Fruit fly (Drosophila melanogaster) whole organism, embryonic: ENCODE measurements around the gene hll.

ENCODE experiments used
- Asciz ChIP-seq: fragments of 200-800 bp; sonication (Bioruptor generic); optimal IDR thresholded peaks from 2 replicates; lab custom pipeline; 2017; ENCODE audit warnings: missing biosample characterization, mild to moderate bottlenecking, missing genetic modification characterization, missing genetic modification reagents
- B-H2 ChIP-seq: fragments of 200-800 bp; sonication (Bioruptor generic); optimal IDR thresholded peaks from 2 replicates; lab custom pipeline; 2018; ENCODE audit warnings: missing biosample characterization, mild to moderate bottlenecking, missing genetic modification characterization
- Blimp-1 ChIP-seq: fragments of 200-800 bp; sonication (Bioruptor generic); optimal IDR thresholded peaks from 3 replicates; lab custom pipeline; 2018; ENCODE audit warnings: missing biosample characterization, missing genetic modification characterization, mild to moderate bottlenecking, moderate library complexity, missing genetic modification reagents
- CG11560 ChIP-seq: fragments of 200-800 bp; sonication (Bioruptor generic); IDR thresholded peaks from 3 replicates; pipeline ENCODE4 v1.3.6; 2022; ENCODE audit warnings: missing biosample characterization, missing genetic modification characterization
- CG11695 ChIP-seq: fragments of 200-800 bp; sonication (Bioruptor generic); IDR thresholded peaks from 3 replicates; pipeline ENCODE4 v1.3.6; 2022; ENCODE audit warnings: missing biosample characterization, missing genetic modification characterization
- CG12769 ChIP-seq: fragments of 200-800 bp; sonication (Bioruptor generic); optimal IDR thresholded peaks from 2 replicates; lab custom pipeline; 2019; ENCODE audit warnings: missing biosample characterization, mild to moderate bottlenecking, missing genetic modification characterization, moderate library complexity
- CG12942 ChIP-seq: fragments of 200-800 bp; sonication (Bioruptor generic); optimal IDR thresholded peaks from 3 replicates; lab custom pipeline; 2016; ENCODE audit warnings: missing biosample characterization, missing genetic modification characterization
- CG13894 ChIP-seq: fragments of 200-800 bp; sonication (Bioruptor generic); optimal IDR thresholded peaks from 3 replicates; lab custom pipeline; 2018; ENCODE audit warnings: missing biosample characterization, mild to moderate bottlenecking, missing genetic modification characterization, moderate library complexity
- CG14014 ChIP-seq: fragments of 200-800 bp; sonication (Bioruptor generic); IDR thresholded peaks from 2 replicates; pipeline ENCODE4 v1.3.6; 2022; ENCODE audit warnings: missing biosample characterization, missing genetic modification characterization
- CG14710 ChIP-seq: fragments of 200-800 bp; sonication (Bioruptor generic); optimal IDR thresholded peaks from 3 replicates; lab custom pipeline; 2019; ENCODE audit warnings: missing biosample characterization, mild to moderate bottlenecking, missing genetic modification characterization, moderate library complexity
- CG1832 ChIP-seq: fragments of 200-800 bp; sonication (Bioruptor generic); optimal IDR thresholded peaks from 2 replicates; lab custom pipeline; 2017; ENCODE audit warnings: missing biosample characterization, mild to moderate bottlenecking, missing genetic modification characterization, inconsistent platforms
- CG2129 ChIP-seq: fragments of 200-800 bp; sonication (Bioruptor generic); IDR thresholded peaks from 2 replicates; pipeline ENCODE4 v1.3.6; 2022; ENCODE audit warnings: missing biosample characterization, missing genetic modification characterization; ENCODE audit not compliant: partially characterized antibody
- CG2678 ChIP-seq: fragments of 200-800 bp; sonication (Bioruptor generic); optimal IDR thresholded peaks from 3 replicates; lab custom pipeline; 2019; ENCODE audit warnings: missing biosample characterization, mild to moderate bottlenecking, missing genetic modification characterization, moderate library complexity
- CG3847 ChIP-seq: fragments of 200-800 bp; sonication (Bioruptor generic); IDR thresholded peaks from 2 replicates; pipeline ENCODE4 v1.3.6; 2022; ENCODE audit warnings: missing biosample characterization, missing genetic modification characterization
- CG42726 ChIP-seq: fragments of 200-800 bp; sonication (Bioruptor generic); IDR thresholded peaks from 2 replicates; pipeline ENCODE4 v1.3.6; 2022; ENCODE audit warnings: missing biosample characterization, missing genetic modification characterization; ENCODE audit not compliant: partially characterized antibody
- CG6254 ChIP-seq: fragments of 200-800 bp; sonication (Bioruptor generic); optimal IDR thresholded peaks from 3 replicates; lab custom pipeline; 2017; ENCODE audit warnings: mild to moderate bottlenecking, missing biosample characterization, missing genetic modification reagents, missing genetic modification characterization
- CG6791 ChIP-seq: fragments of 200-800 bp; sonication (Bioruptor generic); IDR thresholded peaks from 3 replicates; pipeline ENCODE4 v1.3.6; 2022; ENCODE audit warnings: missing biosample characterization, missing genetic modification characterization; ENCODE audit not compliant: partially characterized antibody
- CG7987 ChIP-seq: fragments of 200-800 bp; sonication (Bioruptor generic); optimal IDR thresholded peaks from 2 replicates; lab custom pipeline; 2018; ENCODE audit warnings: missing biosample characterization, mild to moderate bottlenecking, missing genetic modification characterization, moderate library complexity
- CG8281 ChIP-seq: fragments of 200-800 bp; sonication (Bioruptor generic); optimal IDR thresholded peaks from 2 replicates; lab custom pipeline; 2018; ENCODE audit warnings: missing biosample characterization, mild to moderate bottlenecking, missing genetic modification characterization, moderate library complexity
- D19B ChIP-seq: fragments of 200-800 bp; sonication (Bioruptor generic); optimal IDR thresholded peaks from 2 replicates; lab custom pipeline; 2017; ENCODE audit warnings: missing biosample characterization, mild to moderate bottlenecking, missing genetic modification characterization
- Ets97D ChIP-seq: fragments of 200-800 bp; sonication (Bioruptor generic); optimal IDR thresholded peaks from 3 replicates; lab custom pipeline; 2016; ENCODE audit warnings: missing biosample characterization, missing genetic modification characterization
- Fer3 ChIP-seq: fragments of 200-800 bp; sonication (Bioruptor generic); optimal IDR thresholded peaks from 2 replicates; lab custom pipeline; 2018; ENCODE audit warnings: missing biosample characterization, mild to moderate bottlenecking, missing genetic modification characterization, moderate library complexity
- Jarid2 ChIP-seq: fragments of 200-800 bp; sonication (Bioruptor generic); optimal IDR thresholded peaks from 3 replicates; lab custom pipeline; 2017; ENCODE audit warnings: mild to moderate bottlenecking, missing biosample characterization, missing genetic modification reagents, missing genetic modification characterization
- MESR4 ChIP-seq: fragments of 200-800 bp; sonication (Bioruptor generic); optimal IDR thresholded peaks from 2 replicates; lab custom pipeline; 2018; ENCODE audit warnings: missing biosample characterization, mild to moderate bottlenecking, missing genetic modification characterization, moderate library complexity
- Nf-YC ChIP-seq: fragments of 200-800 bp; optimal IDR thresholded peaks from 3 replicates; lab custom pipeline; 2019; ENCODE audit warnings: missing biosample characterization, mild to moderate bottlenecking, missing genetic modification characterization, moderate library complexity
- Rfx ChIP-seq: fragments of 200-800 bp; sonication (Bioruptor generic); IDR thresholded peaks from 2 replicates; pipeline ENCODE4 v1.3.6; 2022; ENCODE audit warnings: missing biosample characterization, missing genetic modification characterization
- Side ChIP-seq: fragments of 200-800 bp; sonication (Bioruptor generic); optimal IDR thresholded peaks from 2 replicates; lab custom pipeline; 2016; ENCODE audit warnings: missing biosample characterization, missing genetic modification characterization
- Taf1 ChIP-seq: fragments of 200-800 bp; sonication (Bioruptor generic); IDR thresholded peaks from 2 replicates; pipeline ENCODE4 v1.3.6; 2022; ENCODE audit warnings: missing biosample characterization, missing genetic modification characterization
- bcd ChIP-seq: fragments of 200-800 bp; sonication (Bioruptor generic); optimal IDR thresholded peaks from 2 replicates; lab custom pipeline; 2017; ENCODE audit warnings: missing biosample characterization, mild to moderate bottlenecking, missing genetic modification characterization
- caup ChIP-seq: fragments of 200-800 bp; sonication (Bioruptor generic); optimal IDR thresholded peaks from 3 replicates; lab custom pipeline; 2017; ENCODE audit warnings: missing biosample characterization, mild to moderate bottlenecking, missing genetic modification characterization, moderate library complexity; ENCODE audit not compliant: severe bottlenecking
- dan ChIP-seq: fragments of 200-800 bp; sonication (Bioruptor generic); IDR thresholded peaks from 2 replicates; pipeline ENCODE4 v1.3.6; 2022; ENCODE audit warnings: missing biosample characterization, missing genetic modification characterization
- ewg ChIP-seq: fragments of 200-800 bp; sonication (Bioruptor generic); optimal IDR thresholded peaks from 3 replicates; lab custom pipeline; 2017; ENCODE audit warnings: mild to moderate bottlenecking, missing biosample characterization, missing genetic modification reagents, missing genetic modification characterization
- gfzf ChIP-seq: fragments of 200-800 bp; sonication (Bioruptor generic); optimal IDR thresholded peaks from 2 replicates; lab custom pipeline; 2016; ENCODE audit warnings: missing biosample characterization, mild to moderate bottlenecking, missing genetic modification characterization, moderate library complexity
- grau ChIP-seq: fragments of 200-800 bp; optimal IDR thresholded peaks from 3 replicates; lab custom pipeline; 2019; ENCODE audit warnings: missing biosample characterization, mild to moderate bottlenecking, missing genetic modification characterization, moderate library complexity
- gsb-n ChIP-seq: fragments of 200-800 bp; sonication (Bioruptor generic); optimal IDR thresholded peaks from 3 replicates; lab custom pipeline; 2018; ENCODE audit warnings: missing biosample characterization, mild to moderate bottlenecking, missing genetic modification characterization
- gt ChIP-seq: fragments of 200-800 bp; sonication (Bioruptor generic); IDR thresholded peaks from 2 replicates; pipeline ENCODE4 v1.3.6; 2022; ENCODE audit warnings: missing biosample characterization, missing genetic modification characterization
- ham ChIP-seq: fragments of 200-800 bp; sonication (Bioruptor generic); IDR thresholded peaks from 2 replicates; pipeline ENCODE4 v1.3.6; 2022; ENCODE audit warnings: missing biosample characterization, missing genetic modification characterization
- hkb ChIP-seq, 2 experiments: fragments of 200-800 bp in 1 of 2; fragments of >200 bp in 1 of 2; sonication (Bioruptor generic) in 1 of 2; IDR thresholded peaks in 1 of 2; optimal IDR thresholded peaks in 1 of 2; 2 replicates each; pipeline versions ENCODE4 v1.3.6 to Lab custom; 2017 to 2022; ENCODE audit warnings: missing biosample characterization in 1 of 2, missing genetic modification characterization in 1 of 2
- ind ChIP-seq: fragments of 200-800 bp; sonication (Bioruptor generic); optimal IDR thresholded peaks from 3 replicates; lab custom pipeline; 2016; ENCODE audit warnings: missing biosample characterization, missing genetic modification characterization
- jumu ChIP-seq: fragments of 200-800 bp; sonication (Bioruptor generic); optimal IDR thresholded peaks from 3 replicates; lab custom pipeline; 2016; ENCODE audit warnings: missing biosample characterization, missing genetic modification characterization
- maf-S ChIP-seq: fragments of 200-800 bp; sonication (Bioruptor generic); optimal IDR thresholded peaks from 2 replicates; lab custom pipeline; 2016; ENCODE audit warnings: missing biosample characterization, missing genetic modification characterization
- org-1 ChIP-seq: fragments of 200-800 bp; sonication (Bioruptor generic); optimal IDR thresholded peaks from 2 replicates; lab custom pipeline; 2017; ENCODE audit warnings: missing biosample characterization, missing genetic modification characterization
- otp ChIP-seq: fragments of 200-800 bp; sonication (Bioruptor generic); IDR thresholded peaks from 3 replicates; pipeline ENCODE4, ENCODE4 v1.3.6; 2022; ENCODE audit warnings: missing biosample characterization, missing genetic modification characterization
- salm ChIP-seq: fragments of 200-800 bp; sonication (Bioruptor generic); optimal IDR thresholded peaks from 2 replicates; lab custom pipeline; 2018; ENCODE audit warnings: missing biosample characterization, mild to moderate bottlenecking, missing genetic modification characterization
- scrt ChIP-seq: fragments of 200-800 bp; sonication (Bioruptor generic); optimal IDR thresholded peaks from 2 replicates; lab custom pipeline; 2018; ENCODE audit warnings: missing biosample characterization, mild to moderate bottlenecking, missing genetic modification characterization, moderate library complexity
- sisA ChIP-seq: fragments of 200-800 bp; sonication (Bioruptor generic); IDR thresholded peaks from 2 replicates; pipeline ENCODE4 v1.3.6; 2022; ENCODE audit warnings: missing biosample characterization, missing genetic modification characterization
- sob ChIP-seq: fragments of 200-800 bp; sonication (Bioruptor generic); IDR thresholded peaks from 2 replicates; pipeline ENCODE4 v1.3.6; 2022; ENCODE audit warnings: missing biosample characterization, missing genetic modification characterization
- stwl ChIP-seq: fragments of 200-800 bp; sonication (Bioruptor generic); optimal IDR thresholded peaks from 3 replicates; lab custom pipeline; 2018; ENCODE audit warnings: missing biosample characterization, mild to moderate bottlenecking, missing genetic modification characterization, moderate library complexity
- tx ChIP-seq: fragments of 200-800 bp; sonication (Bioruptor generic); optimal IDR thresholded peaks from 2 replicates; lab custom pipeline; 2016; ENCODE audit warnings: missing biosample characterization, missing genetic modification characterization

The hll gene

dm6 chr2L:14047170-14047632, 20.4 kb downstream of the hll start, which contains the start of gene NimC4 (continued):
- TF ChIP-seq Fer3 (tag; lab: Kevin White, UChicago) (no peak), CG12942 (peak; percentile 37), stwl (peak; percentile 71), ham (GFP tag; lab: Robert Waterston, UW) (no peak), D19B (GFP tag; lab: Kevin White, UChicago) (no peak), sisA (peak; percentile 66), Nf-YC (no peak), Taf1 (GFP tag; lab: Robert Waterston, UW) (no peak), CG12769 (tag; lab: Kevin White, UChicago) (no peak), CG42726 (GFP tag; lab: Robert Waterston, UW) (no peak), CG14710 (peak; percentile 93), CG8281 (peak; percentile 27), CG3847 (GFP tag; lab: Robert Waterston, UW) (no peak), tx (peak; percentile 52), CG2678 (tag; lab: Kevin White, UChicago) (peak; percentile 64), CG6791 (GFP tag; lab: Robert Waterston, UW) (no peak), CG14014 (GFP tag; lab: Robert Waterston, UW) (no peak), CG11695 (peak; percentile 64; the same call in 2 of the 3 replicates), bcd (GFP tag; lab: Kevin White, UChicago) (peak; percentile 62), jumu (GFP tag; lab: Kevin White, UChicago) (peak; percentile 84), Ets97D (peak; percentile 41), CG13894 (tag; lab: Kevin White, UChicago) (no peak), caup (peak; percentile 27), CG7987 (GFP tag; lab: Kevin White, UChicago) (no peak), gsb-n (tag; lab: Kevin White, UChicago) (peak; percentile 80), ind (GFP tag; lab: Kevin White, UChicago) (peak; percentile 15), Side (GFP tag; lab: Kevin White, UChicago) (peak; percentile 75), Blimp-1 (GFP tag; lab: Kevin White, UChicago) (peak; percentile 54), Rfx (peak; percentile 28; the same call in 1 of the 2 replicates), maf-S (GFP tag; lab: Kevin White, UChicago) (peak; percentile 70), CG2129 (no peak), sob (GFP tag; lab: Robert Waterston, UW) (peak; percentile 65), MESR4 (GFP tag; lab: Kevin White, UChicago) (peak; percentile 11), org-1 (GFP tag; lab: Kevin White, UChicago) (peak; percentile 72), hkb (optimal IDR thresholded peaks at IDR 0.05; lab: Kevin White, UChicago) (no peak), hkb (GFP tag; IDR thresholded peaks at IDR 0.05; lab: Robert Waterston, UW) (peak; percentile 69), scrt (GFP tag; lab: Kevin White, UChicago) (no peak), ewg (peak; percentile 45), CG6254 (peak; percentile 74), salm (peak; percentile 15), gt (peak; percentile 78), dan (GFP tag; lab: Robert Waterston, UW) (peak; percentile 97), grau (tag; lab: Kevin White, UChicago) (peak; percentile 70), CG1832 (GFP tag; lab: Kevin White, UChicago) (no peak), Asciz (GFP tag; lab: Kevin White, UChicago) (peak; percentile 22), B-H2 (no peak), CG11560 (peak; percentile 10; the same call in 1 of the 3 replicates), Jarid2 (GFP tag; lab: Kevin White, UChicago) (no peak), otp (GFP tag; lab: Robert Waterston, UW) (peak; percentile 89), gfzf (GFP tag; lab: Kevin White, UChicago) (no peak)
